Fruit fly (Drosophila melanogaster) whole organism, adult: Measurements from ENCODE around the gene CG13048.

Source experiments
- CG12768 ChIP-seq: fragments of 200-800 bp; sonication (Bioruptor generic); optimal IDR thresholded peaks from 2 replicates; lab custom pipeline; 2017; ENCODE audit warnings: missing biosample characterization, missing genetic modification characterization, mild to moderate bottlenecking, moderate library complexity, missing genetic modification reagents
- CG1620 ChIP-seq: fragments of 200-800 bp; sonication (Bioruptor generic); optimal IDR thresholded peaks from 2 replicates; lab custom pipeline; 2016; ENCODE audit warnings: missing biosample characterization, missing genetic modification characterization
- CG33017 ChIP-seq: fragments of 200-800 bp; sonication (Bioruptor generic); optimal IDR thresholded peaks from 2 replicates; lab custom pipeline; 2018; ENCODE audit warnings: missing biosample characterization, mild to moderate bottlenecking, missing genetic modification characterization, moderate library complexity
- CG5204 ChIP-seq: fragments of 200-800 bp; sonication (Bioruptor generic); optimal IDR thresholded peaks from 2 replicates; lab custom pipeline; 2016; ENCODE audit warnings: missing biosample characterization, missing genetic modification characterization
- Crg-1 ChIP-seq: fragments of 200-800 bp; sonication (Bioruptor generic); optimal IDR thresholded peaks from 2 replicates; lab custom pipeline; 2016; ENCODE audit warnings: missing biosample characterization, missing genetic modification characterization
- Hr96 ChIP-seq: fragments of 200-800 bp; sonication (Bioruptor generic); optimal IDR thresholded peaks from 2 replicates; lab custom pipeline; 2016; ENCODE audit warnings: missing biosample characterization, missing genetic modification characterization
- bab1 ChIP-seq: fragments of 200-800 bp; sonication (Bioruptor generic); optimal IDR thresholded peaks from 3 replicates; lab custom pipeline; 2019; ENCODE audit warnings: missing biosample characterization, mild to moderate bottlenecking, missing genetic modification characterization, moderate library complexity
- cnc ChIP-seq, 2 experiments: fragments of >200 bp; optimal IDR thresholded peaks; 2 replicates each; lab custom pipeline; 2017
- kay ChIP-seq: fragments of 200-800 bp; sonication (Bioruptor generic); peaks from one replicate; lab custom pipeline; 2016; ENCODE audit warnings: missing biosample characterization, missing genetic modification characterization, borderline replicate concordance
- ovo ChIP-seq: fragments of 200-800 bp; sonication (Bioruptor generic); optimal IDR thresholded peaks from 2 replicates; lab custom pipeline; 2016; ENCODE audit warnings: missing biosample characterization, missing genetic modification characterization
- pad ChIP-seq: fragments of 200-800 bp; sonication (Bioruptor generic); optimal IDR thresholded peaks from 3 replicates; lab custom pipeline; 2017; ENCODE audit warnings: missing biosample characterization, missing genetic modification characterization, mild to moderate bottlenecking, moderate library complexity, missing genetic modification reagents
- tj ChIP-seq: fragments of 200-800 bp; sonication (Bioruptor generic); optimal IDR thresholded peaks from 3 replicates; lab custom pipeline; 2017; ENCODE audit warnings: missing biosample characterization, mild to moderate bottlenecking, missing genetic modification characterization, moderate library complexity

- TF ChIP-seq tj (GFP tag; lab: Kevin White, UChicago) (no peak), kay (GFP tag; lab: Kevin White, UChicago) (no peak), Crg-1 (no peak), Hr96 (GFP tag; lab: Kevin White, UChicago) (no peak), cnc (optimal IDR thresholded peaks at IDR 0.05; lab: Kevin White, UChicago) (no peak), bab1 (no peak), CG12768 (GFP tag; lab: Kevin White, UChicago) (no peak), CG33017 (tag; lab: Kevin White, UChicago) (no peak), ovo (GFP tag; lab: Kevin White, UChicago) (no peak), CG5204 (GFP tag; lab: Kevin White, UChicago) (no peak), CG1620 (GFP tag; lab: Kevin White, UChicago) (no peak), pad (GFP tag; lab: Kevin White, UChicago) (no peak)
Measured at dm6 chr3L:16308380-16308779, 24.7 kb upstream of the CG13048 start, which contains the start of gene CG13042.
